Worm (Caenorhabditis elegans) whole organism, L2 larva: ENCODE measurements around the gene twf-2.

Experiments
- C34F6.9 ChIP-seq: fragments of 150-350 bp; optimal IDR thresholded peaks from 2 replicates; lab custom pipeline; 2014; ENCODE audit warnings: missing biosample characterization, missing genetic modification characterization
- F13H6.1 ChIP-seq: sonication (generic microtip); optimal IDR thresholded peaks from 2 replicates; lab custom pipeline; 2016; ENCODE audit warnings: missing genetic modification characterization, missing compliant biosample characterization
- Y55F3AM.14 ChIP-seq: fragments of 200-800 bp; sonication (Bioruptor generic); optimal IDR thresholded peaks from 2 replicates; lab custom pipeline; 2018; ENCODE audit warnings: mild to moderate bottlenecking, missing genetic modification characterization, missing compliant biosample characterization
- ZK546.5 ChIP-seq: sonication (generic microtip); optimal IDR thresholded peaks from 2 replicates; lab custom pipeline; 2017; ENCODE audit warnings: missing biosample characterization, missing genetic modification characterization
- aly-2 ChIP-seq: fragments of 150-350 bp; optimal IDR thresholded peaks from 2 replicates; lab custom pipeline; 2014; ENCODE audit warnings: missing biosample characterization, missing genetic modification characterization
- egl-27 ChIP-seq: sonication (generic microtip); optimal IDR thresholded peaks from 3 replicates; lab custom pipeline; 2017; ENCODE audit warnings: missing biosample characterization, missing genetic modification reagents, missing genetic modification characterization
- fos-1 ChIP-seq: fragments of 150-350 bp; optimal IDR thresholded peaks from 2 replicates; lab custom pipeline; 2014; ENCODE audit warnings: missing biosample characterization, missing genetic modification characterization
- gmeb-1 ChIP-seq: fragments of 150-350 bp; optimal IDR thresholded peaks from 2 replicates; lab custom pipeline; 2014; ENCODE audit warnings: missing biosample characterization, missing genetic modification characterization
- mab-5 ChIP-seq: fragments of 150-350 bp; optimal IDR thresholded peaks from 2 replicates; lab custom pipeline; 2014; ENCODE audit warnings: missing biosample characterization, missing genetic modification characterization
- mdl-1 ChIP-seq, 2 experiments: fragments of 150-350 bp in 1 of 2; sonication (generic microtip) in 1 of 2; optimal IDR thresholded peaks; 2 replicates each; lab custom pipeline; 2017; ENCODE audit warnings: missing biosample characterization in 2 of 2, missing genetic modification characterization in 2 of 2
- nhr-129 ChIP-seq: fragments of 150-350 bp; optimal IDR thresholded peaks from 2 replicates; lab custom pipeline; 2014; ENCODE audit warnings: missing biosample characterization, missing genetic modification characterization
- nhr-21 ChIP-seq: fragments of 150-350 bp; optimal IDR thresholded peaks from 2 replicates; lab custom pipeline; 2014; ENCODE audit warnings: missing biosample characterization, missing genetic modification characterization
- sma-9 ChIP-seq, 2 experiments: fragments of 150-350 bp in 1 of 2; sonication (generic microtip) in 1 of 2; optimal IDR thresholded peaks; 2 replicates each; lab custom pipeline; 2014 to 2016; ENCODE audit warnings: missing genetic modification characterization in 2 of 2, mild to moderate bottlenecking in 1 of 2, missing biosample characterization in 1 of 2, missing compliant biosample characterization in 1 of 2, missing genetic modification reagents in 1 of 2, moderate library complexity in 1 of 2
- ztf-1 ChIP-seq: fragments of 200-800 bp; sonication (Bioruptor generic); conservative IDR thresholded peaks from 2 replicates; pipeline ENCODE4 v1.3.6; 2022; ENCODE audit warnings: missing genetic modification characterization, missing compliant biosample characterization

Gene twf-2

ce11 chrX:16490753-16491152 lies 44.8 kb downstream of the twf-2 start:
- TF ChIP-seq C34F6.9 (tag; lab: Kevin White, UChicago) (no peak), ZK546.5 (tag; lab: Kevin White, UChicago) (no peak), mab-5 (tag; lab: Kevin White, UChicago) (no peak)

ce11 chrX:16494630-16495029 lies 48.6 kb downstream of the twf-2 start, which contains the start of gene K05G3.2:
TSS of gene K05G3.2 (plus strand) at chrX:16494930.
- TF ChIP-seq ztf-1 (GFP tag; lab: Robert Waterston, UW) = no peak
- no peak for TF ChIP-seq aly-2 (tag; lab: Kevin White, UChicago)
- TF ChIP-seq sma-9 (GFP tag; optimal IDR thresholded peaks at IDR 0.05; lab: Kevin White, UChicago) = no peak
- TF ChIP-seq sma-9 (tag; optimal IDR thresholded peaks at IDR 0.05; lab: Kevin White, UChicago) = no peak
- no peak for TF ChIP-seq gmeb-1 (tag; lab: Kevin White, UChicago)
- no peak for TF ChIP-seq nhr-21 (tag; lab: Kevin White, UChicago)
- no peak for TF ChIP-seq nhr-129
- TF ChIP-seq fos-1 (tag; lab: Kevin White, UChicago) = no peak
- TF ChIP-seq F13H6.1 (tag; lab: Kevin White, UChicago) = no peak
- no peak for TF ChIP-seq Y55F3AM.14
- no peak for TF ChIP-seq mdl-1 (tag; optimal IDR thresholded peaks at IDR 0.05; lab: Kevin White, UChicago)
- TF ChIP-seq egl-27 (tag; lab: Kevin White, UChicago) = no peak
